Fruit fly (Drosophila melanogaster) whole organism, prepupa: ENCODE measurements around the gene Flo2.

Experiments
- Blimp-1 ChIP-seq: fragments of 200-800 bp; sonication (Bioruptor generic); optimal IDR thresholded peaks from 3 replicates; lab custom pipeline; 2017; ENCODE audit warnings: missing biosample characterization, missing genetic modification characterization, mild to moderate bottlenecking, moderate library complexity, missing genetic modification reagents
- CG10631 ChIP-seq: fragments of 200-800 bp; sonication (Bioruptor generic); optimal IDR thresholded peaks from 2 replicates; lab custom pipeline; 2016; ENCODE audit warnings: missing biosample characterization, missing genetic modification characterization
- CG10669 ChIP-seq: fragments of 200-800 bp; sonication (Bioruptor generic); optimal IDR thresholded peaks from 3 replicates; lab custom pipeline; 2018; ENCODE audit warnings: missing biosample characterization, mild to moderate bottlenecking, missing genetic modification characterization, moderate library complexity
- CG11902 ChIP-seq: fragments of 200-800 bp; sonication (Bioruptor generic); optimal IDR thresholded peaks from 3 replicates; lab custom pipeline; 2016; ENCODE audit warnings: missing biosample characterization, missing genetic modification characterization
- CG15336 ChIP-seq: fragments of 200-800 bp; sonication (Bioruptor generic); IDR thresholded peaks from 2 replicates; pipeline ENCODE4 v1.3.6; 2022; ENCODE audit warnings: missing biosample characterization, missing genetic modification characterization
- CG1621 ChIP-seq: fragments of 200-800 bp; sonication (Bioruptor generic); optimal IDR thresholded peaks from 3 replicates; lab custom pipeline; 2018; ENCODE audit warnings: missing biosample characterization, mild to moderate bottlenecking, missing genetic modification characterization
- CG16779 ChIP-seq: fragments of 200-800 bp; sonication (Bioruptor generic); optimal IDR thresholded peaks from 3 replicates; lab custom pipeline; 2017; ENCODE audit warnings: missing biosample characterization, mild to moderate bottlenecking, missing genetic modification characterization
- CG3032 ChIP-seq: fragments of 200-800 bp; optimal IDR thresholded peaks from 2 replicates; lab custom pipeline; 2019; ENCODE audit warnings: missing biosample characterization, mild to moderate bottlenecking, missing genetic modification characterization, moderate library complexity
- CG34406 ChIP-seq: fragments of 200-800 bp; sonication (Bioruptor generic); optimal IDR thresholded peaks from 3 replicates; lab custom pipeline; 2016; ENCODE audit warnings: missing biosample characterization, missing genetic modification characterization
- CG4318 ChIP-seq: fragments of 200-800 bp; sonication (Bioruptor generic); optimal IDR thresholded peaks from 3 replicates; lab custom pipeline; 2017; ENCODE audit warnings: missing biosample characterization, mild to moderate bottlenecking, missing genetic modification characterization
- CG6163 ChIP-seq: fragments of 200-800 bp; sonication (Bioruptor generic); IDR thresholded peaks from 3 replicates; pipeline ENCODE4 v1.3.6; 2022; ENCODE audit warnings: missing biosample characterization, missing genetic modification characterization
- CG6792 ChIP-seq: fragments of 200-800 bp; sonication (Bioruptor generic); optimal IDR thresholded peaks from 3 replicates; lab custom pipeline; 2016; ENCODE audit warnings: missing biosample characterization, missing genetic modification characterization
- CG6808 ChIP-seq: fragments of 200-800 bp; sonication (Bioruptor generic); optimal IDR thresholded peaks from 3 replicates; lab custom pipeline; 2017; ENCODE audit warnings: missing biosample characterization, missing genetic modification characterization, mild to moderate bottlenecking, moderate library complexity, missing genetic modification reagents
- CG6854 ChIP-seq: fragments of 200-800 bp; sonication (Bioruptor generic); optimal IDR thresholded peaks from 2 replicates; lab custom pipeline; 2017; ENCODE audit warnings: missing biosample characterization, mild to moderate bottlenecking, missing genetic modification characterization
- CG7368 ChIP-seq: fragments of 200-800 bp; sonication (Bioruptor generic); optimal IDR thresholded peaks from 3 replicates; lab custom pipeline; 2016; ENCODE audit warnings: missing biosample characterization, missing genetic modification characterization
- CG8119 ChIP-seq: fragments of 200-800 bp; sonication (Bioruptor generic); IDR thresholded peaks from 3 replicates; pipeline ENCODE4 v1.3.6; 2022; ENCODE audit warnings: missing biosample characterization, missing genetic modification characterization
- CG8319 ChIP-seq: fragments of 200-800 bp; sonication (Bioruptor generic); optimal IDR thresholded peaks from 3 replicates; lab custom pipeline; 2016; ENCODE audit warnings: missing biosample characterization, missing genetic modification characterization
- CG8632 ChIP-seq: fragments of 200-800 bp; sonication (Bioruptor generic); optimal IDR thresholded peaks from 3 replicates; lab custom pipeline; 2016; ENCODE audit warnings: missing biosample characterization, missing genetic modification characterization
- CG9139 ChIP-seq: fragments of 200-800 bp; sonication (Bioruptor generic); optimal IDR thresholded peaks from 3 replicates; lab custom pipeline; 2017; ENCODE audit warnings: missing biosample characterization, mild to moderate bottlenecking, missing genetic modification characterization
- Eip78C ChIP-seq: fragments of 200-800 bp; sonication (Bioruptor generic); peaks from one replicate; lab custom pipeline; 2016; ENCODE audit warnings: missing biosample characterization, missing genetic modification characterization
- Ets21C ChIP-seq: fragments of 200-800 bp; sonication (Bioruptor generic); optimal IDR thresholded peaks from 3 replicates; lab custom pipeline; 2016; ENCODE audit warnings: missing biosample characterization, missing genetic modification characterization
- Ets96B ChIP-seq: fragments of 200-800 bp; optimal IDR thresholded peaks from 2 replicates; lab custom pipeline; 2019; ENCODE audit warnings: missing biosample characterization, mild to moderate bottlenecking, missing genetic modification characterization, moderate library complexity
- Hr38 ChIP-seq: sonication (Bioruptor generic); optimal IDR thresholded peaks from 2 replicates; lab custom pipeline; 2016; ENCODE audit warnings: missing biosample characterization, missing genetic modification characterization
- Hr4 ChIP-seq: fragments of 200-800 bp; sonication (Bioruptor generic); optimal IDR thresholded peaks from 3 replicates; lab custom pipeline; 2016; ENCODE audit warnings: missing biosample characterization, missing genetic modification characterization
- Lpt ChIP-seq: fragments of 200-800 bp; sonication (Bioruptor generic); optimal IDR thresholded peaks from 3 replicates; lab custom pipeline; 2016; ENCODE audit warnings: missing biosample characterization, missing genetic modification characterization
- Met ChIP-seq: fragments of 200-800 bp; sonication (Bioruptor generic); optimal IDR thresholded peaks from 3 replicates; lab custom pipeline; 2016; ENCODE audit warnings: missing biosample characterization, missing genetic modification characterization
- OdsH ChIP-seq: fragments of 200-800 bp; sonication (Bioruptor generic); optimal IDR thresholded peaks from 3 replicates; lab custom pipeline; 2016; ENCODE audit warnings: missing biosample characterization, missing genetic modification characterization
- Smox ChIP-seq: fragments of 200-800 bp; sonication (Bioruptor generic); optimal IDR thresholded peaks from 3 replicates; lab custom pipeline; 2016; ENCODE audit warnings: missing biosample characterization, missing genetic modification characterization
- Sox102F ChIP-seq: fragments of 200-800 bp; sonication (Bioruptor generic); optimal IDR thresholded peaks from 2 replicates; lab custom pipeline; 2016; ENCODE audit warnings: missing biosample characterization, mild to moderate bottlenecking, missing genetic modification characterization
- Sox14 ChIP-seq: fragments of 200-800 bp; sonication (Bioruptor generic); optimal IDR thresholded peaks from 3 replicates; lab custom pipeline; 2016; ENCODE audit warnings: missing biosample characterization, missing genetic modification characterization
- Sox15 ChIP-seq: fragments of 200-800 bp; sonication (Bioruptor generic); optimal IDR thresholded peaks from 3 replicates; lab custom pipeline; 2016; ENCODE audit warnings: missing biosample characterization, missing genetic modification characterization
- achi ChIP-seq: fragments of 200-800 bp; sonication (Bioruptor generic); optimal IDR thresholded peaks from 3 replicates; lab custom pipeline; 2016; ENCODE audit warnings: missing biosample characterization, missing genetic modification characterization
- dac ChIP-seq: fragments of 200-800 bp; sonication (Bioruptor generic); optimal IDR thresholded peaks from 2 replicates; lab custom pipeline; 2017; ENCODE audit warnings: missing biosample characterization, mild to moderate bottlenecking, missing genetic modification characterization
- eg ChIP-seq: fragments of 200-800 bp; sonication (Bioruptor generic); IDR thresholded peaks from 3 replicates; pipeline ENCODE4 v1.3.6; 2022; ENCODE audit warnings: missing biosample characterization, missing genetic modification characterization
- fd85E ChIP-seq: fragments of 200-800 bp; sonication (Bioruptor generic); optimal IDR thresholded peaks from 3 replicates; lab custom pipeline; 2016; ENCODE audit warnings: missing biosample characterization, missing genetic modification characterization
- fkh ChIP-seq: fragments of 200-800 bp; sonication (Bioruptor generic); optimal IDR thresholded peaks from 3 replicates; lab custom pipeline; 2017; ENCODE audit warnings: missing biosample characterization, mild to moderate bottlenecking, missing genetic modification characterization, moderate library complexity
- lz ChIP-seq: fragments of 200-800 bp; sonication (Bioruptor generic); optimal IDR thresholded peaks from 3 replicates; lab custom pipeline; 2016; ENCODE audit warnings: missing biosample characterization, missing genetic modification characterization
- net ChIP-seq: fragments of 200-800 bp; sonication (Bioruptor generic); optimal IDR thresholded peaks from 3 replicates; lab custom pipeline; 2016; ENCODE audit warnings: missing biosample characterization, missing genetic modification characterization
- salr ChIP-seq, 2 experiments: fragments of 200-800 bp; sonication (Bioruptor generic); optimal IDR thresholded peaks; 3 replicates each; lab custom pipeline; 2016 to 2018; ENCODE audit warnings: missing biosample characterization in 2 of 2, missing genetic modification characterization in 2 of 2, mild to moderate bottlenecking in 1 of 2
- spab ChIP-seq: fragments of 200-800 bp; sonication (Bioruptor generic); optimal IDR thresholded peaks from 2 replicates; lab custom pipeline; 2017; ENCODE audit warnings: missing biosample characterization, mild to moderate bottlenecking, missing genetic modification characterization, missing genetic modification reagents
- svp ChIP-seq: fragments of 200-800 bp; sonication (Bioruptor generic); peaks from one replicate; lab custom pipeline; 2016; ENCODE audit warnings: missing biosample characterization, missing genetic modification characterization

Gene Flo2

DNA sequence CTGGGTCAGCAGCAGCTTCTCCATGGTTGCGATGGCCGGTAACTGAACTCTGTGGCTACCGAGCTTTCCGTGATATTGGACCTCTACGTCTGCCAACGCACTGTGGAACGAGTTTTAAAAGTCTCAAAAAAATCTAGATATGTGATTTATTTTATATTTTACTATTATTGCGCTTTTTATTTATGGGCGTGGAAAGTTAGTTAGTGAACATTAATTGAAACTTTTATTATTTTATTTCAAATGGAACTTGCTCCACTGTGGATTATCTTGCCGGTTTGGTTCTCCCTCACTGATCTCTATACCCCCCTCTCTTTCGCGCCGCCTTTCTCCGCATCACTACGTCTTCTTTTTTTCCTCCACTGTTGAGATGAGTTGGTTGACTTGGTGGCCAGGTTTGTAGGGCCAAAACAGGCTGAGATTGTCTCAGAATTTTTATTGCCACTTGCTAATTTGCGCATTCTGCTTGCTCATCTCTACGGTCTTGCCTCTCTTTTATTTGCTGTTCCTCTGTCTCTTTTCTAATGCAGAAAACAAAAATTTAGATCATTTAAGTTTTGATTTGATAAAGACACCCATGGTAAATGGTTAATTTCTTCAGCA is 9.7 kb downstream of the Flo2 start, which contains the start of gene CG9522 (continued):
- peak; percentile 21 for TF ChIP-seq Blimp-1
- TF ChIP-seq svp (GFP tag; lab: Kevin White, UChicago): peak; percentile 85
- peak; percentile 86 for TF ChIP-seq CG6792 (GFP tag; lab: Kevin White, UChicago)
- TF ChIP-seq CG7368 (GFP tag; lab: Kevin White, UChicago): peak; percentile 70
- peak; percentile 82 for TF ChIP-seq eg
- TF ChIP-seq OdsH: peak; percentile 88
- TF ChIP-seq Ets21C (GFP tag; lab: Kevin White, UChicago): peak; percentile 53
- TF ChIP-seq CG4318 (GFP tag; lab: Kevin White, UChicago): peak; percentile 83
- peak; percentile 76 for TF ChIP-seq CG8319
- peak; percentile 82 for TF ChIP-seq net
- peak; percentile 61 for TF ChIP-seq Sox15 (GFP tag; lab: Kevin White, UChicago)
- peak; percentile 79 for TF ChIP-seq lz (GFP tag; lab: Kevin White, UChicago)
- TF ChIP-seq Ets96B (tag; lab: Kevin White, UChicago): peak; percentile 85
- TF ChIP-seq CG6808 (GFP tag; lab: Kevin White, UChicago): peak; percentile 86
- TF ChIP-seq CG8632 (GFP tag; lab: Kevin White, UChicago): peak; percentile 80
- TF ChIP-seq achi (GFP tag; lab: Kevin White, UChicago): peak; percentile 91
- TF ChIP-seq salr (GFP tag; optimal IDR thresholded peaks at IDR 0.05; lab: Kevin White, UChicago): peak; percentile 52 to 85
- TF ChIP-seq fd85E (GFP tag; lab: Kevin White, UChicago): peak; percentile 11
- peak; percentile 63 for TF ChIP-seq dac
- TF ChIP-seq Hr4: peak; percentile 85
- TF ChIP-seq Met (GFP tag; lab: Kevin White, UChicago): peak; percentile 85
- peak; percentile 90 for TF ChIP-seq CG8119
- TF ChIP-seq Smox (GFP tag; lab: Kevin White, UChicago): peak; percentile 74
- TF ChIP-seq CG34406: peak; percentile 80
- TF ChIP-seq CG9139 (GFP tag; lab: Kevin White, UChicago): peak; percentile 82
- peak; percentile 70 for TF ChIP-seq CG16779 (tag; lab: Kevin White, UChicago)
- peak; percentile 90 for TF ChIP-seq CG10631 (GFP tag; lab: Kevin White, UChicago)
- TF ChIP-seq Hr38: no peak
- peak; percentile 75 for TF ChIP-seq CG3032 (tag; lab: Kevin White, UChicago)
- peak; percentile 68 for TF ChIP-seq CG6854 (GFP tag; lab: Kevin White, UChicago)
- no peak for TF ChIP-seq fkh
- TF ChIP-seq CG11902 (GFP tag; lab: Kevin White, UChicago): peak; percentile 49
- peak; percentile 87 for TF ChIP-seq Lpt (GFP tag; lab: Kevin White, UChicago)

DNA sequence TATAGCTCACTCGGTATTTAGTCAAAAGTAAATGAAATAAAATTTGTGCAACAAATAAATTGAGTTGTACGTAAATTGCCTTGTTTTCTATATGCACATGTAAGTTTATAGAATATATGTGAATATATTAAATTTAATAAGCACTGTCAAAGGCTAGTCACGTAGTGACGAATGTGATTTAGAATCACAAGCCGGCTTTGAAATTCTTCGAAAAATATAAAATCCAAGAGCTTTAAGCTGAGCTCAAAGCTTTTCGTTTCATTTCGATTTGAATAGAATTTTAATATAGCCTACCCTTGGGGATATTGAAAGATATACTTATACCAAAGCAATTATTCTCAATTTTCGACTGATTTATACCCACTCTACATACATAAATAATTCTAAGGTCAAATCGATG is 10.9 kb downstream of the Flo2 start:
- no peak for TF ChIP-seq Sox14 (GFP tag; lab: Kevin White, UChicago)
- TF ChIP-seq achi (GFP tag; lab: Kevin White, UChicago): no peak
- no peak for TF ChIP-seq dac
- TF ChIP-seq Hr38: no peak
- TF ChIP-seq CG11902 (GFP tag; lab: Kevin White, UChicago): no peak
- TF ChIP-seq CG7368 (GFP tag; lab: Kevin White, UChicago): no peak
- TF ChIP-seq spab: no peak
- TF ChIP-seq svp (GFP tag; lab: Kevin White, UChicago): no peak
- no peak for TF ChIP-seq CG6163 (GFP tag; lab: Robert Waterston, UW)
- no peak for TF ChIP-seq CG10669 (GFP tag; lab: Kevin White, UChicago)
- TF ChIP-seq CG6792 (GFP tag; lab: Kevin White, UChicago): no peak
- TF ChIP-seq, all 60 proteins: peak for 0

DNA sequence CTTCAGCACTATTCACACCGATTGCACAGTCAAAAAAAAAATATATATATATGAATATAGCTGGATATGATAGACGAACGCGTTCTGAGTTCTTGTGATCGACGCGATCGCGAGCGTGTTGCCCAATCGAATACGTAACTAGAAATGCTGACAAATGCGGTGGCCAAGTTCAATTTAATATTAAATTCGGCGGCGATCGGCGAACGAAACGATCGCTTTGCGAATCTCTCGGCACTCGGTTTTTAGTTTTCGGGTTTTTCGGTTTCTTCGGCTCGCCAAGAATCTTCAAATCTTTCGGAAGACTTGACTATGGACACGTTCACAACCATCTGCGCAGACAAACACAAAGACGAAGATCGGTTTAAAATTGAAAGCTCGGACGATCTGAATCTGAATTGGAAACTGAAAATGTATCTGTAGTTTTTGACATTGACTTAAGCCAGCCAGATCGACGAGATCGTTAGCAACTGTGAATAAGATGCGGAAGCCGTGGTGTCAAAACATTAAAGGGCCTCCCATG is 14.0 kb downstream of the Flo2 start, which contains the start of gene CG9521:
Gene CG9521 (minus strand): TSS at position 117 of the 520 bp plus-strand sequence.
- TF ChIP-seq CG1621 (tag; lab: Kevin White, UChicago) (no peak), CG15336 (GFP tag; lab: Robert Waterston, UW) (no peak), CG8319 (no peak), CG16779 (tag; lab: Kevin White, UChicago) (no peak), dac (no peak), Ets21C (GFP tag; lab: Kevin White, UChicago) (no peak), Sox102F (GFP tag; lab: Kevin White, UChicago) (no peak), Eip78C (GFP tag; lab: Kevin White, UChicago) (no peak), Sox14 (GFP tag; lab: Kevin White, UChicago) (no peak), Hr4 (no peak), eg (no peak)
- TF ChIP-seq, all 60 proteins: peak for 0
